Worm (Caenorhabditis elegans): ENCODE data around the gene unc-6.
A peak's percentile ranks its signal among the peaks of the same experiment; 100 is the strongest.

- TF ChIP-seq him-1 (tag; optimal IDR thresholded peaks at IDR 0.05) (no peak), dao-5 (tag; optimal IDR thresholded peaks at IDR 0.05) (peak; percentile 14)
Measured at ce11 chrX:6902958-6903357, 13.5 kb downstream of the unc-6 start.

All from whole organism, L4/young adult.